Worm (Caenorhabditis elegans) whole organism, L4/young adult: ENCODE data around the gene F15B9.8.

ENCODE experiments used
- dao-5 ChIP-seq: sonication (generic microtip); optimal IDR thresholded peaks from 2 replicates; lab custom pipeline; 2016; ENCODE audit warnings: missing genotype, missing genetic modification characterization, moderate library complexity, missing compliant biosample characterization
- him-1 ChIP-seq: sonication (generic microtip); optimal IDR thresholded peaks from 2 replicates; lab custom pipeline; 2016; ENCODE audit warnings: missing genotype, missing genetic modification reagents, missing genetic modification characterization, missing compliant biosample characterization

ce11 chrV:13024499-13024898 is 36.1 kb downstream of the F15B9.8 start:
- no peak for TF ChIP-seq him-1 (tag; lab: Kevin White, UChicago)
- no peak for TF ChIP-seq dao-5 (tag; lab: Kevin White, UChicago)
